Worm (Caenorhabditis elegans) whole organism, L2 larva: Measurements from ENCODE around the gene K09A11.1.

ENCODE experiments used
- C34F6.9 ChIP-seq: fragments of 150-350 bp; optimal IDR thresholded peaks from 2 replicates; lab custom pipeline; 2014; ENCODE audit warnings: missing biosample characterization, missing genetic modification characterization
- F13H6.1 ChIP-seq: sonication (generic microtip); optimal IDR thresholded peaks from 2 replicates; lab custom pipeline; 2016; ENCODE audit warnings: missing genetic modification characterization, missing compliant biosample characterization
- R02D3.7 ChIP-seq: fragments of 150-350 bp; optimal IDR thresholded peaks from 2 replicates; lab custom pipeline; 2014; ENCODE audit warnings: missing biosample characterization, missing genetic modification characterization
- Y55F3AM.14 ChIP-seq: fragments of 200-800 bp; sonication (Bioruptor generic); optimal IDR thresholded peaks from 2 replicates; lab custom pipeline; 2018; ENCODE audit warnings: mild to moderate bottlenecking, missing genetic modification characterization, missing compliant biosample characterization
- ZK546.5 ChIP-seq: sonication (generic microtip); optimal IDR thresholded peaks from 2 replicates; lab custom pipeline; 2017; ENCODE audit warnings: missing biosample characterization, missing genetic modification characterization
- alr-1 ChIP-seq: fragments of 150-350 bp; optimal IDR thresholded peaks from 2 replicates; lab custom pipeline; 2014; ENCODE audit warnings: missing biosample characterization, missing genetic modification characterization
- aly-2 ChIP-seq: fragments of 150-350 bp; optimal IDR thresholded peaks from 2 replicates; lab custom pipeline; 2014; ENCODE audit warnings: missing biosample characterization, missing genetic modification characterization
- ama-1 ChIP-seq: fragments of 150-350 bp; optimal IDR thresholded peaks from 2 replicates; lab custom pipeline; 2018; ENCODE audit warnings: inconsistent platforms
- blmp-1 ChIP-seq: sonication (generic microtip); optimal IDR thresholded peaks from 2 replicates; lab custom pipeline; 2017; ENCODE audit warnings: missing genetic modification characterization, mild to moderate bottlenecking, missing compliant biosample characterization, antibody characterized with exemption, moderate library complexity; ENCODE audit not compliant: insufficient read depth
- ceh-82 ChIP-seq: fragments of 150-350 bp; optimal IDR thresholded peaks from 2 replicates; lab custom pipeline; 2014; ENCODE audit warnings: missing biosample characterization, missing genetic modification characterization
- crh-2 ChIP-seq: sonication (generic microtip); optimal IDR thresholded peaks from 2 replicates; lab custom pipeline; 2017; ENCODE audit warnings: missing biosample characterization, missing genetic modification characterization
- dmd-4 ChIP-seq: sonication (generic microtip); optimal IDR thresholded peaks from 2 replicates; lab custom pipeline; 2017; ENCODE audit warnings: missing biosample characterization, missing genetic modification characterization
- egl-27 ChIP-seq: sonication (generic microtip); optimal IDR thresholded peaks from 3 replicates; lab custom pipeline; 2017; ENCODE audit warnings: missing biosample characterization, missing genetic modification reagents, missing genetic modification characterization
- elt-1 ChIP-seq: fragments of 150-350 bp; optimal IDR thresholded peaks from 2 replicates; lab custom pipeline; 2014; ENCODE audit warnings: missing biosample characterization, missing genetic modification characterization
- elt-3 ChIP-seq: sonication (generic microtip); optimal IDR thresholded peaks from 2 replicates; lab custom pipeline; 2017; ENCODE audit warnings: missing biosample characterization, missing genetic modification characterization
- fos-1 ChIP-seq: fragments of 150-350 bp; optimal IDR thresholded peaks from 2 replicates; lab custom pipeline; 2014; ENCODE audit warnings: missing biosample characterization, missing genetic modification characterization
- gmeb-1 ChIP-seq: fragments of 150-350 bp; optimal IDR thresholded peaks from 2 replicates; lab custom pipeline; 2014; ENCODE audit warnings: missing biosample characterization, missing genetic modification characterization
- lin-11 ChIP-seq: fragments of 150-350 bp; sonication (generic microtip); optimal IDR thresholded peaks from 2 replicates; lab custom pipeline; 2014; ENCODE audit warnings: missing biosample characterization, missing genetic modification characterization, inconsistent platforms, mixed read lengths
- lin-13 ChIP-seq: fragments of 150-350 bp; optimal IDR thresholded peaks from 2 replicates; lab custom pipeline; 2014; ENCODE audit warnings: missing biosample characterization, missing genetic modification reagents, missing genetic modification characterization
- lin-39 ChIP-seq: fragments of 150-350 bp; optimal IDR thresholded peaks from 2 replicates; lab custom pipeline; 2014; ENCODE audit warnings: missing biosample characterization, missing genetic modification reagents, missing genetic modification characterization
- lsy-2 ChIP-seq, 2 experiments: fragments of 150-350 bp in 1 of 2; sonication (generic microtip) in 1 of 2; optimal IDR thresholded peaks; 2 replicates each; lab custom pipeline; 2014 to 2017; ENCODE audit warnings: missing biosample characterization in 2 of 2, missing genetic modification characterization in 2 of 2
- mab-5 ChIP-seq: fragments of 150-350 bp; optimal IDR thresholded peaks from 2 replicates; lab custom pipeline; 2014; ENCODE audit warnings: missing biosample characterization, missing genetic modification characterization
- mbf-1 ChIP-seq: sonication (generic microtip); optimal IDR thresholded peaks from 2 replicates; lab custom pipeline; 2017; ENCODE audit warnings: missing biosample characterization, missing genetic modification characterization
- mdl-1 ChIP-seq, 2 experiments: fragments of 150-350 bp in 1 of 2; sonication (generic microtip) in 1 of 2; optimal IDR thresholded peaks; 2 replicates each; lab custom pipeline; 2017; ENCODE audit warnings: missing biosample characterization in 2 of 2, missing genetic modification characterization in 2 of 2
- nhr-10 ChIP-seq: sonication (generic microtip); optimal IDR thresholded peaks from 2 replicates; lab custom pipeline; 2017; ENCODE audit warnings: missing biosample characterization, missing genetic modification characterization
- nhr-11 ChIP-seq: fragments of 150-350 bp; optimal IDR thresholded peaks from 2 replicates; lab custom pipeline; 2014; ENCODE audit warnings: missing biosample characterization, missing genetic modification characterization
- nhr-12 ChIP-seq: fragments of 150-350 bp; optimal IDR thresholded peaks from 2 replicates; lab custom pipeline; 2014; ENCODE audit warnings: missing biosample characterization, missing genetic modification characterization
- nhr-129 ChIP-seq: fragments of 150-350 bp; optimal IDR thresholded peaks from 2 replicates; lab custom pipeline; 2014; ENCODE audit warnings: missing biosample characterization, missing genetic modification characterization
- nhr-21 ChIP-seq: fragments of 150-350 bp; optimal IDR thresholded peaks from 2 replicates; lab custom pipeline; 2014; ENCODE audit warnings: missing biosample characterization, missing genetic modification characterization
- nhr-23 ChIP-seq: fragments of 150-350 bp; optimal IDR thresholded peaks from 2 replicates; lab custom pipeline; 2014; ENCODE audit warnings: missing biosample characterization, missing genetic modification reagents, missing genetic modification characterization
- nhr-237 ChIP-seq: fragments of 150-350 bp; optimal IDR thresholded peaks from 2 replicates; lab custom pipeline; 2014; ENCODE audit warnings: missing biosample characterization, missing genetic modification characterization
- nhr-25 ChIP-seq: fragments of 150-350 bp; sonication (generic microtip); optimal IDR thresholded peaks from 3 replicates; lab custom pipeline; 2014; ENCODE audit warnings: missing biosample characterization, missing genetic modification characterization
- nhr-6 ChIP-seq: fragments of 150-350 bp; optimal IDR thresholded peaks from 2 replicates; lab custom pipeline; 2014; ENCODE audit warnings: missing biosample characterization, missing genetic modification characterization
- nhr-77 ChIP-seq: fragments of 150-350 bp; optimal IDR thresholded peaks from 2 replicates; lab custom pipeline; 2014; ENCODE audit warnings: missing biosample characterization, missing genetic modification characterization
- peb-1 ChIP-seq: fragments of 150-350 bp; optimal IDR thresholded peaks from 2 replicates; lab custom pipeline; 2014; ENCODE audit warnings: missing biosample characterization, missing genetic modification characterization
- sem-4 ChIP-seq: fragments of 150-350 bp; optimal IDR thresholded peaks from 2 replicates; lab custom pipeline; 2014; ENCODE audit warnings: missing biosample characterization, missing genetic modification reagents, missing genetic modification characterization
- skn-1 ChIP-seq: sonication (generic microtip); optimal IDR thresholded peaks from 2 replicates; lab custom pipeline; 2017; ENCODE audit warnings: missing biosample characterization, missing genetic modification characterization
- sma-3 ChIP-seq: sonication (generic microtip); optimal IDR thresholded peaks from 2 replicates; lab custom pipeline; 2016; ENCODE audit warnings: missing genetic modification reagents, missing genetic modification characterization, missing compliant biosample characterization
- sma-9 ChIP-seq, 2 experiments: fragments of 150-350 bp in 1 of 2; sonication (generic microtip) in 1 of 2; optimal IDR thresholded peaks; 2 replicates each; lab custom pipeline; 2014 to 2016; ENCODE audit warnings: missing genetic modification characterization in 2 of 2, mild to moderate bottlenecking in 1 of 2, missing biosample characterization in 1 of 2, missing compliant biosample characterization in 1 of 2, missing genetic modification reagents in 1 of 2, moderate library complexity in 1 of 2
- snpc-4 ChIP-seq: fragments of 150-350 bp; optimal IDR thresholded peaks from 2 replicates; lab custom pipeline; 2014; ENCODE audit warnings: missing biosample characterization, missing genetic modification characterization
- unc-55 ChIP-seq: fragments of 150-350 bp; sonication (generic microtip); optimal IDR thresholded peaks from 3 replicates; lab custom pipeline; 2014; ENCODE audit warnings: missing biosample characterization, missing genetic modification reagents, missing genetic modification characterization
- unc-62 ChIP-seq: fragments of 150-350 bp; optimal IDR thresholded peaks from 2 replicates; lab custom pipeline; 2014; ENCODE audit warnings: missing biosample characterization, missing genetic modification reagents, missing genetic modification characterization
- ztf-1 ChIP-seq: fragments of 200-800 bp; sonication (Bioruptor generic); conservative IDR thresholded peaks from 2 replicates; pipeline ENCODE4 v1.3.6; 2022; ENCODE audit warnings: missing genetic modification characterization, missing compliant biosample characterization
- ztf-11 ChIP-seq: sonication (generic microtip); optimal IDR thresholded peaks from 2 replicates; lab custom pipeline; 2017; ENCODE audit warnings: missing biosample characterization, missing genetic modification characterization
- ztf-4 ChIP-seq: fragments of 150-350 bp; optimal IDR thresholded peaks from 2 replicates; lab custom pipeline; 2014; ENCODE audit warnings: missing biosample characterization, missing genetic modification characterization

The K09A11.1 gene

DNA sequence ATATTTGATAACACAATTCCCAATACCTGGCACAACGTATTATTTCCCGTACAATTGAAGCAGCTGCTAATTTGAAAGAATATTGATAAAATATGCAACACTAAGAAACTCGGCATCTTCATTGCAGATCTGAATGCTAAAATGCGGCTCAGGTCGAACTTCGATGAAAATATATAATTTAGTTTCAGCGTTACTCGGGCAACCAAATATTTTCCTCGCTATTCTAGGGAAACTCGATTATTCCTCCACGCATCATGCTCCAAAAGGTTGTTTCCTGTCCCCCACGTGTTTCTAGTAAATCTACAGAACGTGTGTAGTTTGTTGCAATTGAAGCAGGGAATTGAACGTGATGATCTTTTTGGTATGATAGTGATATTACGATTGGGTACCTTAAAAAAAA, 13.2 kb upstream of the K09A11.1 start:
- TF ChIP-seq R02D3.7 (tag; lab: Kevin White, UChicago) (no peak), egl-27 (tag; lab: Kevin White, UChicago) (no peak), ztf-4 (tag; lab: Kevin White, UChicago) (no peak), lin-39 (tag; lab: Kevin White, UChicago) (no peak), nhr-12 (no peak), unc-55 (no peak), F13H6.1 (tag; lab: Kevin White, UChicago) (no peak), nhr-21 (tag; lab: Kevin White, UChicago) (no peak), alr-1 (tag; lab: Kevin White, UChicago) (no peak), ZK546.5 (tag; lab: Kevin White, UChicago) (no peak), lin-13 (no peak), C34F6.9 (tag; lab: Kevin White, UChicago) (no peak), nhr-6 (tag; lab: Kevin White, UChicago) (no peak), Y55F3AM.14 (no peak), nhr-237 (tag; lab: Kevin White, UChicago) (no peak)

DNA sequence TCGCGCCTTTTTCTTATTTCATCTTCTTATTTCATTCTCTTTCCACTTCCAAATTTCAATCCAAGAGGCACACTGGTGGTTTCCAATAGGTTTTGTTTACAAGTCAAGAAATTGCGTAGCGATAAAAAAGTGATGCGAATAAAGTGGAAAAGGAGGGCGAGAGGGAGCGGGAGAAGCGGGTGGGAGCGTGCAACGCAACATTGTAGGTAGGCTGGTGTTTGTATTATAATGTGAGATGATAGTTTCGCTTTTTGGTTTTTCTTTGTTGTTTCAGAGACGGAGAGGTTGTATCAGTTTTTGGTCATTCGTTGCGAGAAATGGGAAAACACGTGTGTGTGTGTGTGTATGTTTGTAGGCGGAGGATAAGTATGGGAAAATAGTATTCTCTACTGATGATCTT, 12.1 kb upstream of the K09A11.1 start:
- TF ChIP-seq lin-39 (tag; lab: Kevin White, UChicago): no peak
- peak; percentile 76 for TF ChIP-seq F13H6.1 (tag; lab: Kevin White, UChicago)
- TF ChIP-seq nhr-21 (tag; lab: Kevin White, UChicago): peak; percentile 6
- TF ChIP-seq crh-2 (tag; lab: Kevin White, UChicago): peak; percentile 71
- no peak for TF ChIP-seq lin-13
- TF ChIP-seq sem-4 (tag; lab: Kevin White, UChicago): peak; percentile 14
- TF ChIP-seq ztf-11: no peak
- no peak for TF ChIP-seq lsy-2 (tag; optimal IDR thresholded peaks at IDR 0.05; lab: Kevin White, UChicago)
- TF ChIP-seq gmeb-1 (tag; lab: Kevin White, UChicago): peak; percentile 61
- TF ChIP-seq blmp-1: peak; percentile 70
- TF ChIP-seq fos-1 (tag; lab: Kevin White, UChicago): peak; percentile 54
- peak; percentile 70 for TF ChIP-seq sma-3 (GFP tag; lab: Kevin White, UChicago)
- peak; percentile 79 for TF ChIP-seq nhr-25 (tag; lab: Kevin White, UChicago)
- no peak for TF ChIP-seq nhr-11 (tag; lab: Kevin White, UChicago)
- TF ChIP-seq nhr-129: peak; percentile 66
- peak; percentile 40 to 69 for TF ChIP-seq mdl-1 (tag; optimal IDR thresholded peaks at IDR 0.05; lab: Kevin White, UChicago)
- peak; percentile 85 for TF ChIP-seq sma-9 (GFP tag; optimal IDR thresholded peaks at IDR 0.05; lab: Kevin White, UChicago)
- TF ChIP-seq sma-9 (tag; optimal IDR thresholded peaks at IDR 0.05; lab: Kevin White, UChicago): no peak
- TF ChIP-seq Y55F3AM.14: peak; percentile 36

DNA sequence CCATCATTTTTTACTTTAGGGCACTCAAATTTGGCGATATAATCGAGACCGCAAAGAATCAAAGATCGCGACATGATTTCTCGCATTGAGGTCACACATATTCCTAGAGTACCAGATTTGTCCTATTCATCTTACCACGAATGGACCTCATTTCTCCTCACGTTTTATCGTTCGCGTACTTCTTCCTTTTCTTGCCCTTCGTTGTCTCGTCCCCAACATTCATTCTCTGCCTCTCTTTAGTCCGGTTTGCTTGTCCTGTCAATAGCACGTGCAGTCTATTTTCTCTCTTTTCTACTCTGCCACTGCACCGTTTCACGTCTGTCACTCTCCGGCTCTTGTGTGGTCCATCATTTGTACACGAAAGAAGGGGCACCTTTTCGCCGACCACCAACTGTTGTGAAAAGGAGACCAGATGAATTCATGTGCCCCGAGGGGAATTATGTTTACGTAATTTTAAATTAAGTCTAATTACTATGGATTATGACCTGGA, 10.9 kb upstream of the K09A11.1 start:
- TF ChIP-seq nhr-6 (tag; lab: Kevin White, UChicago) (peak; percentile 67), nhr-77 (tag; lab: Kevin White, UChicago) (no peak), alr-1 (tag; lab: Kevin White, UChicago) (no peak), elt-1 (tag; lab: Kevin White, UChicago) (peak; percentile 92), snpc-4 (tag; lab: Kevin White, UChicago) (no peak), lin-13 (peak; percentile 16), nhr-12 (no peak), F13H6.1 (tag; lab: Kevin White, UChicago) (peak; percentile 78), unc-55 (peak; percentile 37), nhr-21 (tag; lab: Kevin White, UChicago) (peak; percentile 69), Y55F3AM.14 (peak; percentile 1), nhr-11 (tag; lab: Kevin White, UChicago) (no peak), ceh-82 (tag; lab: Kevin White, UChicago) (no peak), ama-1 (lab: Kevin White, UChicago) (no peak), unc-62 (no peak), nhr-10 (tag; lab: Kevin White, UChicago) (no peak), ztf-11 (no peak), sem-4 (tag; lab: Kevin White, UChicago) (peak; percentile 75), gmeb-1 (tag; lab: Kevin White, UChicago) (peak; percentile 35), crh-2 (tag; lab: Kevin White, UChicago) (peak; percentile 74), mab-5 (peak; percentile 1), R02D3.7 (tag; lab: Kevin White, UChicago) (no peak), aly-2 (tag; lab: Kevin White, UChicago) (no peak), ztf-4 (tag; lab: Kevin White, UChicago) (peak; percentile 61), ztf-1 (no peak), egl-27 (tag; lab: Kevin White, UChicago) (peak; percentile 25), lin-39 (tag; lab: Kevin White, UChicago) (no peak), blmp-1 (peak; percentile 62), mbf-1 (no peak), elt-3 (tag; lab: Kevin White, UChicago) (no peak), dmd-4 (tag; lab: Kevin White, UChicago) (no peak), C34F6.9 (tag; lab: Kevin White, UChicago) (peak; percentile 67), skn-1 (tag; lab: Kevin White, UChicago) (no peak), mdl-1 (tag; optimal IDR thresholded peaks at IDR 0.05; lab: Kevin White, UChicago) (peak; percentile 96), nhr-23 (tag; lab: Kevin White, UChicago) (no peak), lin-11 (tag; lab: Kevin White, UChicago) (peak; percentile 63), ZK546.5 (tag; lab: Kevin White, UChicago) (no peak), sma-3 (GFP tag; lab: Kevin White, UChicago) (peak; percentile 63), nhr-129 (peak; percentile 94), peb-1 (tag; lab: Kevin White, UChicago) (no peak)
